Fruit fly (Drosophila melanogaster): Measurements from ENCODE around the gene CG6923.

The CG6923 gene

DNA sequence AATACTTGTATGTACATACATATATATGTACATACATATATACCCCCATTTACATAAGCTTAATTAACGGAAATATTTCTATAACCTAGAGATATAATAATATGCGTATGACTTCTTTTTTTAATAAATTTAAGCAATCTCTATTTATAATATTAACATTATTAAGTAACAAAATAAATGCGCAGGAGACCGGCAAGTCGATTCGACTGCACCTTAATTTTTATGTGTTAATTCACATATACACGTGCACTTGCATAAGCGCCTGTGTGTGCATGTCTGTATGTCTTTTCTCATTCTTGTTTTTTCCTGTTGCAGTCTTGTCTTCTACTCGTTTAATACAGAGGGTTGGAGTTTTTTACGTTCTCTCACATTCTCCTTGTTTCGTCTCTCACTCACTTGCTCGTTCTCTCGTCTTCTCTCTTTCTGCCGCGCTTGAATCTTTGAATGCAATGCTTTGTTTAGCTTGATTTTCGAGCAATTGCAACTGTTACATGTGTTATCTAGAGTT is 30.4 kb upstream of the CG6923 start (continued):
- TF ChIP-seq Abd-B (GFP tag; optimal IDR thresholded peaks at IDR 0.05): no peak
- TF ChIP-seq dsf (GFP tag; optimal IDR thresholded peaks at IDR 0.05; ENCODE audit: borderline replicate concordance): peak; percentile 62
- TF ChIP-seq brk (GFP tag; optimal IDR thresholded peaks at IDR 0.05): peak; percentile 61
- TF ChIP-seq lola (GFP tag; optimal IDR thresholded peaks at IDR 0.05): no peak
- no peak for TF ChIP-seq Hr78 (GFP tag; optimal IDR thresholded peaks at IDR 0.05)
- TF ChIP-seq Jra (GFP tag; optimal IDR thresholded peaks at IDR 0.05): peak; percentile 57

dm6 chr3R:11779357-11780018 is 29.7 kb upstream of the CG6923 start:
- TF ChIP-seq CrebA (GFP tag; optimal IDR thresholded peaks at IDR 0.05; ENCODE audit: borderline replicate concordance) (peak; percentile 17), pan (optimal IDR thresholded peaks at IDR 0.05) (no peak), br (GFP tag; optimal IDR thresholded peaks at IDR 0.05) (peak; percentile 82), OdsH (GFP tag; optimal IDR thresholded peaks at IDR 0.05) (peak; percentile 90), Vsx2 (GFP tag; optimal IDR thresholded peaks at IDR 0.05; ENCODE audit: partially characterized antibody) (peak; percentile 57), usp (GFP tag; optimal IDR thresholded peaks at IDR 0.05) (no peak), Dfd (GFP tag; optimal IDR thresholded peaks at IDR 0.05) (no peak), woc (GFP tag; optimal IDR thresholded peaks at IDR 0.05) (peak; percentile 93), sage (GFP tag; optimal IDR thresholded peaks at IDR 0.05) (peak; percentile 82), CG32264 (GFP tag; optimal IDR thresholded peaks at IDR 0.05) (peak; percentile 51), psq (GFP tag; optimal IDR thresholded peaks at IDR 0.05) (peak; percentile 68), lola (GFP tag; optimal IDR thresholded peaks at IDR 0.05) (no peak), fru (GFP tag; optimal IDR thresholded peaks at IDR 0.05) (peak; percentile 90), Mio (GFP tag; optimal IDR thresholded peaks at IDR 0.05) (no peak), CG9705 (GFP tag; optimal IDR thresholded peaks at IDR 0.05) (peak; percentile 46), foxo (GFP tag; optimal IDR thresholded peaks at IDR 0.05) (peak in 1 of 2 experiments; percentile 87), Dif (GFP tag; optimal IDR thresholded peaks at IDR 0.05; ENCODE audit: partially characterized antibody) (peak; percentile 80), sv (GFP tag; optimal IDR thresholded peaks at IDR 0.05) (peak; percentile 68), brk (GFP tag; optimal IDR thresholded peaks at IDR 0.05) (peak; percentile 69), GATAd (GFP tag; optimal IDR thresholded peaks at IDR 0.05) (no peak), Hr83 (GFP tag; optimal IDR thresholded peaks at IDR 0.05; ENCODE audit: poor library complexity, severe bottlenecking) (peak; percentile 49), tai (GFP tag; optimal IDR thresholded peaks at IDR 0.05) (peak; percentile 50), Hnf4 (GFP tag; optimal IDR thresholded peaks at IDR 0.05) (peak; percentile 75), Hr78 (GFP tag; optimal IDR thresholded peaks at IDR 0.05) (no peak), h (GFP tag; optimal IDR thresholded peaks at IDR 0.05) (peak; percentile 92), HLH106 (tag; optimal IDR thresholded peaks at IDR 0.05) (peak; percentile 90), dmrt93B (GFP tag; optimal IDR thresholded peaks at IDR 0.05) (peak; percentile 81), Sp1 (GFP tag; optimal IDR thresholded peaks at IDR 0.05) (peak; percentile 92), rgr (GFP tag; optimal IDR thresholded peaks at IDR 0.05) (peak; percentile 86), ey (GFP tag; optimal IDR thresholded peaks at IDR 0.05) (peak; percentile 89), dl (GFP tag; optimal IDR thresholded peaks at IDR 0.05; ENCODE audit: insufficient read depth in 1 of 2, partially characterized antibody in 2 of 2) (peak; percentile 79 to 84), Jra (GFP tag; optimal IDR thresholded peaks at IDR 0.05) (peak; percentile 61), Myc (optimal IDR thresholded peaks at IDR 0.05) (no peak), jim (GFP tag; optimal IDR thresholded peaks at IDR 0.05) (peak; percentile 0), N (GFP tag; optimal IDR thresholded peaks at IDR 0.05) (no peak), Rel (GFP tag; optimal IDR thresholded peaks at IDR 0.05) (no peak), Rel (tag; optimal IDR thresholded peaks at IDR 0.05) (peak; percentile 7), Abd-B (GFP tag; optimal IDR thresholded peaks at IDR 0.05) (no peak), dsf (GFP tag; optimal IDR thresholded peaks at IDR 0.05; ENCODE audit: borderline replicate concordance) (no peak)
